Worm (Caenorhabditis elegans) whole organism, young adult: ENCODE data around the gene col-167.

Experiments
- B0261.1 ChIP-seq: sonication (generic microtip); optimal IDR thresholded peaks from 2 replicates; lab custom pipeline; 2016; ENCODE audit warnings: mild to moderate bottlenecking, missing genetic modification characterization, moderate library complexity, missing compliant biosample characterization
- D2030.7 ChIP-seq: fragments of 200-800 bp; sonication (Bioruptor generic); IDR thresholded peaks from 2 replicates; pipeline ENCODE4 v1.3.6; 2022; ENCODE audit warnings: missing genetic modification reagents, missing genetic modification characterization, missing compliant biosample characterization
- F10E7.11 ChIP-seq: sonication (generic microtip); optimal IDR thresholded peaks from 2 replicates; lab custom pipeline; 2017; ENCODE audit warnings: mild to moderate bottlenecking, missing genetic modification characterization, moderate library complexity, missing compliant biosample characterization
- F22D6.2 ChIP-seq: sonication (generic microtip); optimal IDR thresholded peaks from 2 replicates; lab custom pipeline; 2016; ENCODE audit warnings: mild to moderate bottlenecking, missing genetic modification characterization, missing compliant biosample characterization
- F23B12.7 ChIP-seq: sonication (generic microtip); optimal IDR thresholded peaks from 2 replicates; lab custom pipeline; 2017; ENCODE audit warnings: missing genetic modification characterization, mild to moderate bottlenecking, missing compliant biosample characterization, antibody characterized with exemption, moderate library complexity; ENCODE audit not compliant: insufficient read depth
- F39B2.1 ChIP-seq: fragments of 200-800 bp; sonication (Bioruptor generic); IDR thresholded peaks from 2 replicates; pipeline ENCODE4 v1.3.6; 2022; ENCODE audit warnings: missing genetic modification reagents, missing genetic modification characterization, missing compliant biosample characterization
- Y56A3A.18 ChIP-seq: fragments of 200-800 bp; sonication (Bioruptor generic); IDR thresholded peaks from 2 replicates; pipeline ENCODE4 v1.3.6; 2022; ENCODE audit warnings: missing genetic modification reagents, missing genetic modification characterization, missing compliant biosample characterization
- Y67H2A.10 ChIP-seq: fragments of 200-800 bp; sonication (Bioruptor generic); conservative IDR thresholded peaks from 2 replicates; pipeline ENCODE4 v1.3.6; 2022; ENCODE audit warnings: missing genetic modification reagents, missing genetic modification characterization, missing compliant biosample characterization
- Y79H2A.3 ChIP-seq: fragments of 200-800 bp; sonication (Bioruptor generic); conservative IDR thresholded peaks from 2 replicates; pipeline ENCODE4 v1.3.6; 2022; ENCODE audit warnings: missing genetic modification reagents, missing genetic modification characterization, missing compliant biosample characterization
- ZK185.1 ChIP-seq: sonication (generic microtip); optimal IDR thresholded peaks from 2 replicates; lab custom pipeline; 2016; ENCODE audit warnings: mild to moderate bottlenecking, missing genetic modification characterization, missing compliant biosample characterization; ENCODE audit not compliant: poor library complexity, severe bottlenecking
- ama-1 ChIP-seq, 3 experiments: fragments of 150-350 bp in 1 of 3; sonication (generic microtip) in 2 of 3; optimal IDR thresholded peaks; 2 replicates each; lab custom pipeline; 2014 to 2018; ENCODE audit warnings: missing biosample characterization in 2 of 3, missing genetic modification characterization in 2 of 3, missing genetic modification reagents in 2 of 3
- attf-5 ChIP-seq: fragments of 200-800 bp; sonication (Bioruptor generic); optimal IDR thresholded peaks from 2 replicates; lab custom pipeline; 2018; ENCODE audit warnings: mild to moderate bottlenecking, missing genetic modification characterization, missing compliant biosample characterization
- attf-6 ChIP-seq: fragments of 200-800 bp; sonication (Bioruptor generic); IDR thresholded peaks from 2 replicates; pipeline ENCODE4 v1.3.6; 2022; ENCODE audit warnings: missing genetic modification reagents, missing genetic modification characterization, missing compliant biosample characterization
- cebp-1 ChIP-seq, 2 experiments: fragments of 200-800 bp in 1 of 2; sonication (Bioruptor generic) in 1 of 2; sonication (generic microtip) in 1 of 2; IDR thresholded peaks in 1 of 2; optimal IDR thresholded peaks in 1 of 2; 2 replicates each; pipeline versions ENCODE4 v1.3.6 to Lab custom; 2017 to 2022; ENCODE audit warnings: missing compliant biosample characterization in 2 of 2, missing genetic modification characterization in 2 of 2, mild to moderate bottlenecking in 1 of 2, missing genetic modification reagents in 1 of 2, moderate library complexity in 1 of 2
- cebp-2 ChIP-seq: fragments of 200-800 bp; sonication (Bioruptor generic); IDR thresholded peaks from 2 replicates; pipeline ENCODE4 v1.3.6; 2022; ENCODE audit warnings: missing genetic modification characterization, missing compliant biosample characterization
- ceh-27 ChIP-seq: fragments of 200-800 bp; sonication (Bioruptor generic); optimal IDR thresholded peaks from 2 replicates; lab custom pipeline; 2018; ENCODE audit warnings: mild to moderate bottlenecking, missing genetic modification characterization, moderate library complexity, missing compliant biosample characterization
- ceh-58 ChIP-seq: fragments of 200-800 bp; sonication (Bioruptor generic); IDR thresholded peaks from 2 replicates; pipeline ENCODE4 v1.3.6; 2022; ENCODE audit warnings: missing genetic modification characterization, missing compliant biosample characterization
- dpff-1 ChIP-seq: sonication (generic microtip); optimal IDR thresholded peaks from 2 replicates; lab custom pipeline; 2017; ENCODE audit warnings: mild to moderate bottlenecking, missing genetic modification characterization, missing compliant biosample characterization
- dpl-1 ChIP-seq: fragments of 150-350 bp; optimal IDR thresholded peaks from 2 replicates; lab custom pipeline; 2014; ENCODE audit warnings: missing biosample characterization, missing genetic modification reagents, missing genetic modification characterization
- gei-17 ChIP-seq: fragments of 200-800 bp; sonication (Bioruptor generic); optimal IDR thresholded peaks from 2 replicates; lab custom pipeline; 2018; ENCODE audit warnings: mild to moderate bottlenecking, missing genetic modification characterization, missing compliant biosample characterization
- hmg-1.2 ChIP-seq: fragments of 200-800 bp; sonication (Bioruptor generic); IDR thresholded peaks from 2 replicates; pipeline ENCODE4 v1.3.6; 2022; ENCODE audit warnings: missing genetic modification reagents, missing genetic modification characterization, missing compliant biosample characterization
- hmg-20 ChIP-seq: fragments of 200-800 bp; sonication (Bioruptor generic); IDR thresholded peaks from 2 replicates; pipeline ENCODE4 v1.3.6; 2022; ENCODE audit warnings: missing genetic modification reagents, missing genetic modification characterization, missing compliant biosample characterization
- hrde-1 ChIP-seq: sonication (generic microtip); optimal IDR thresholded peaks from 2 replicates; lab custom pipeline; 2016; ENCODE audit warnings: missing genetic modification characterization, mild to moderate bottlenecking, missing compliant biosample characterization, moderate library complexity, missing genotype, missing genetic modification reagents, borderline replicate concordance
- let-526 ChIP-seq: fragments of 200-800 bp; sonication (Bioruptor generic); IDR thresholded peaks from 2 replicates; pipeline ENCODE4 v1.3.6; 2022; ENCODE audit warnings: missing genetic modification reagents, missing genetic modification characterization, missing compliant biosample characterization
- let-607 ChIP-seq, 2 experiments: fragments of 200-800 bp in 1 of 2; sonication (Bioruptor generic) in 1 of 2; sonication (generic microtip) in 1 of 2; optimal IDR thresholded peaks; 2 replicates each; lab custom pipeline; 2016 to 2018; ENCODE audit warnings: mild to moderate bottlenecking in 2 of 2, missing compliant biosample characterization in 2 of 2, missing genetic modification characterization in 2 of 2, moderate library complexity in 2 of 2, missing genotype in 1 of 2
- lin-35 ChIP-seq, 3 experiments: fragments of 150-350 bp in 2 of 3; sonication (generic microtip) in 1 of 3; optimal IDR thresholded peaks; 2 replicates each; lab custom pipeline; 2014 to 2018; ENCODE audit warnings: missing biosample characterization in 3 of 3, missing genetic modification characterization in 3 of 3, missing genetic modification reagents in 3 of 3
- lin-40 ChIP-seq: sonication (generic microtip); optimal IDR thresholded peaks from 2 replicates; lab custom pipeline; 2016; ENCODE audit warnings: missing genetic modification characterization, mild to moderate bottlenecking, missing compliant biosample characterization, missing genotype, missing genetic modification reagents
- lsl-1 ChIP-seq: fragments of 200-800 bp; sonication (Bioruptor generic); optimal IDR thresholded peaks from 2 replicates; lab custom pipeline; 2018; ENCODE audit warnings: mild to moderate bottlenecking, missing genetic modification characterization, moderate library complexity, missing compliant biosample characterization
- lsy-27 ChIP-seq: sonication (generic microtip); optimal IDR thresholded peaks from 2 replicates; lab custom pipeline; 2017; ENCODE audit warnings: missing genetic modification characterization, mild to moderate bottlenecking, missing compliant biosample characterization, antibody characterized with exemption, missing genotype, borderline replicate concordance; ENCODE audit not compliant: insufficient read depth
- mcd-1 ChIP-seq: fragments of 200-800 bp; sonication (Bioruptor generic); IDR thresholded peaks from 2 replicates; pipeline ENCODE4 v1.3.6; 2022; ENCODE audit warnings: missing genetic modification reagents, missing genetic modification characterization, missing compliant biosample characterization
- nfya-1 ChIP-seq: sonication (generic microtip); optimal IDR thresholded peaks from 2 replicates; lab custom pipeline; 2017; ENCODE audit warnings: antibody characterized with exemption, missing compliant biosample characterization, missing genetic modification characterization, borderline replicate concordance; ENCODE audit not compliant: insufficient read depth
- nfya-2 ChIP-seq: fragments of 200-800 bp; sonication (Bioruptor generic); IDR thresholded peaks from 2 replicates; pipeline ENCODE4 v1.3.6; 2022; ENCODE audit warnings: missing genetic modification reagents, missing genetic modification characterization, missing compliant biosample characterization
- pbrm-1 ChIP-seq: fragments of 200-800 bp; sonication (Bioruptor generic); IDR thresholded peaks from 2 replicates; pipeline ENCODE4 v1.3.6; 2022; ENCODE audit warnings: missing genetic modification reagents, missing genetic modification characterization, missing compliant biosample characterization
- rec-8 ChIP-seq, 2 experiments: sonication (generic microtip); optimal IDR thresholded peaks; 2 replicates each; lab custom pipeline; 2016; ENCODE audit warnings: mild to moderate bottlenecking in 2 of 2, missing genetic modification characterization in 2 of 2, missing genetic modification reagents in 2 of 2, missing genotype in 2 of 2, missing biosample characterization in 1 of 2, missing compliant biosample characterization in 1 of 2, moderate library complexity in 1 of 2
- snpc-1.1 ChIP-seq: sonication (generic microtip); optimal IDR thresholded peaks from 2 replicates; lab custom pipeline; 2017; ENCODE audit warnings: missing genetic modification characterization, mild to moderate bottlenecking, missing compliant biosample characterization, antibody characterized with exemption, moderate library complexity, missing genotype, missing genetic modification reagents; ENCODE audit not compliant: insufficient read depth
- snpc-3.4 ChIP-seq: sonication (generic microtip); optimal IDR thresholded peaks from 2 replicates; lab custom pipeline; 2017; ENCODE audit warnings: missing genetic modification characterization, mild to moderate bottlenecking, missing compliant biosample characterization, antibody characterized with exemption, moderate library complexity, missing genotype, missing genetic modification reagents
- snpc-4 ChIP-seq, 5 experiments: fragments of 150-350 bp in 1 of 5; sonication (generic microtip) in 4 of 5; optimal IDR thresholded peaks; 2 replicates each; lab custom pipeline; 2014 to 2018; ENCODE audit warnings: missing genetic modification characterization in 5 of 5, missing biosample characterization in 3 of 5, antibody characterized with exemption in 2 of 5, mild to moderate bottlenecking in 2 of 5, missing compliant biosample characterization in 2 of 5, missing genotype in 2 of 5, moderate library complexity in 2 of 5, missing genetic modification reagents in 1 of 5
- somi-1 ChIP-seq: fragments of 200-800 bp; sonication (Bioruptor generic); optimal IDR thresholded peaks from 2 replicates; lab custom pipeline; 2018; ENCODE audit warnings: mild to moderate bottlenecking, missing genetic modification characterization, missing compliant biosample characterization
- tbp1 ChIP-seq: fragments of 200-800 bp; sonication (Bioruptor generic); optimal IDR thresholded peaks from 2 replicates; lab custom pipeline; 2018; ENCODE audit warnings: mild to moderate bottlenecking, missing genetic modification characterization, missing compliant biosample characterization
- tbx-9 ChIP-seq: sonication (generic microtip); optimal IDR thresholded peaks from 2 replicates; lab custom pipeline; 2016; ENCODE audit warnings: borderline replicate concordance, missing genetic modification characterization, inconsistent platforms, missing compliant biosample characterization
- tlf-1 ChIP-seq: fragments of 200-800 bp; sonication (Bioruptor generic); optimal IDR thresholded peaks from 2 replicates; lab custom pipeline; 2018; ENCODE audit warnings: mild to moderate bottlenecking, missing genetic modification characterization, missing compliant biosample characterization
- ztf-22 ChIP-seq: fragments of 200-800 bp; sonication (Bioruptor generic); optimal IDR thresholded peaks from 2 replicates; lab custom pipeline; 2018; ENCODE audit warnings: mild to moderate bottlenecking, missing genetic modification characterization, moderate library complexity, missing compliant biosample characterization
- ztf-26 ChIP-seq: sonication (generic microtip); optimal IDR thresholded peaks from 2 replicates; lab custom pipeline; 2017; ENCODE audit warnings: missing genetic modification characterization, missing compliant biosample characterization

Gene col-167

DNA sequence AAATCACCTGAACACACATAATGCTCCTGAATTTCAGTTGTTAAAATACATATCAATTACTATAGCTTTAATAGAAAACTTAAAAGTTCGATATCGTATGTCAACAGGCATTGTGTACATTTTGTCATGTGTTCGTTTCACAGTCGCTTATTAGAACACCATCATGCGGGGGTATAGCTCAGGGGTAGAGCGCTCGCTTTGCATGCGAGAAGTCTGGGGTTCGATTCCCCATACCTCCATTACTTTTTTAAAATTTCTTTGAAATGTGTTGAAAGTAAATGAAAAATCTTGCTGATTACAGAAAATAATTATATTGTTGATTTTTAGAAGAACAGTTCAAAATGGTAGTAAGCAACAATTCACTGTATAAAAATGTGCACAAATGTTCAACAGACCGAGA is 37.1 kb upstream of the col-167 start (continued):
- TF ChIP-seq lin-35 (GFP tag; optimal IDR thresholded peaks at IDR 0.05; lab: Kevin White, UChicago) (peak in 1 of 3 experiments; percentile 46), Y67H2A.10 (GFP tag; lab: Robert Waterston, UW) (0 out of 2 replicates have a peak, but pooled peaks have one; percentile 16), mcd-1 (GFP tag; lab: Robert Waterston, UW) (no peak; the same call in 1 of the 2 replicates), ama-1 (optimal IDR thresholded peaks at IDR 0.05; lab: Kevin White, UChicago) (no peak), ama-1 (GFP tag; optimal IDR thresholded peaks at IDR 0.05; lab: Kevin White, UChicago) (peak; percentile 67 to 84), attf-6 (peak; percentile 60; the same call in 1 of the 2 replicates), snpc-4 (GFP tag; optimal IDR thresholded peaks at IDR 0.05; lab: Kevin White, UChicago) (peak; percentile 85), snpc-4 (tag; optimal IDR thresholded peaks at IDR 0.05; lab: Kevin White, UChicago) (peak in 2 of 4 experiments; percentile 35 to 83), let-526 (GFP tag; lab: Robert Waterston, UW) (0 out of 2 replicates have a peak, but pooled peaks have one; percentile 22), snpc-3.4 (tag; lab: Kevin White, UChicago) (peak; percentile 82), cebp-2 (GFP tag; lab: Robert Waterston, UW) (0 out of 2 replicates have a peak, but pooled peaks have one; percentile 88), Y56A3A.18 (GFP tag; lab: Robert Waterston, UW) (peak; percentile 79), gei-17 (GFP tag; lab: Kevin White, UChicago) (no peak), pbrm-1 (peak; percentile 76), dpff-1 (tag; lab: Kevin White, UChicago) (no peak), tbx-9 (no peak), hrde-1 (tag; lab: Kevin White, UChicago) (peak; percentile 74), ztf-22 (GFP tag; lab: Kevin White, UChicago) (no peak), lsy-27 (tag; lab: Kevin White, UChicago) (peak; percentile 65), nfya-1 (no peak), tbp1 (peak; percentile 92), F22D6.2 (tag; lab: Kevin White, UChicago) (no peak), D2030.7 (GFP tag; lab: Robert Waterston, UW) (peak; percentile 72), attf-5 (GFP tag; lab: Kevin White, UChicago) (peak; percentile 56), ceh-58 (GFP tag; lab: Robert Waterston, UW) (no peak), snpc-1.1 (tag; lab: Kevin White, UChicago) (peak; percentile 71), somi-1 (GFP tag; lab: Kevin White, UChicago) (peak; percentile 79), ceh-27 (GFP tag; lab: Kevin White, UChicago) (peak; percentile 5), dpl-1 (no peak), cebp-1 (GFP tag; IDR thresholded peaks at IDR 0.05; lab: Robert Waterston, UW) (no peak), cebp-1 (tag; optimal IDR thresholded peaks at IDR 0.05; lab: Kevin White, UChicago) (no peak), F10E7.11 (no peak), nfya-2 (no peak), ztf-26 (tag; lab: Kevin White, UChicago) (peak; percentile 14), rec-8 (tag; optimal IDR thresholded peaks at IDR 0.05; lab: Kevin White, UChicago) (peak; percentile 61 to 72), let-607 (tag; optimal IDR thresholded peaks at IDR 0.05; lab: Kevin White, UChicago) (peak in 1 of 2 experiments; percentile 48), tlf-1 (GFP tag; lab: Kevin White, UChicago) (peak; percentile 40), B0261.1 (peak; percentile 82), lsl-1 (GFP tag; lab: Kevin White, UChicago) (peak; percentile 3), F39B2.1 (GFP tag; lab: Robert Waterston, UW) (no peak), F23B12.7 (tag; lab: Kevin White, UChicago) (peak; percentile 70), hmg-20 (GFP tag; lab: Robert Waterston, UW) (0 out of 2 replicates have a peak, but pooled peaks have one; percentile 57), lin-40 (tag; lab: Kevin White, UChicago) (no peak), hmg-1.2 (GFP tag; lab: Robert Waterston, UW) (peak; percentile 63), ZK185.1 (tag; lab: Kevin White, UChicago) (peak; percentile 83), Y79H2A.3 (GFP tag; lab: Robert Waterston, UW) (0 out of 2 replicates have a peak, but pooled peaks have one; percentile 55)
